Fruit fly (Drosophila melanogaster): ENCODE data around the gene jb.
A peak's percentile ranks its signal among the peaks of the same experiment; 100 is the strongest.

jb gene

dm6 chrX:20390706-20391105 is at the start of gene jb:
TSS of gene jb (minus strand) at chrX:20390806.
- no peak for TF ChIP-seq CG9705 (GFP tag; optimal IDR thresholded peaks at IDR 0.05)
- no peak for TF ChIP-seq lola (GFP tag; optimal IDR thresholded peaks at IDR 0.05)
- no peak for TF ChIP-seq dmrt93B (GFP tag; optimal IDR thresholded peaks at IDR 0.05)
- TF ChIP-seq usp (GFP tag; optimal IDR thresholded peaks at IDR 0.05): no peak
- TF ChIP-seq Rel (GFP tag; optimal IDR thresholded peaks at IDR 0.05): no peak
- TF ChIP-seq Rel (tag; optimal IDR thresholded peaks at IDR 0.05): no peak
- no peak for TF ChIP-seq Myc (optimal IDR thresholded peaks at IDR 0.05)
- TF ChIP-seq GATAd (GFP tag; optimal IDR thresholded peaks at IDR 0.05): no peak
- no peak for TF ChIP-seq woc (GFP tag; optimal IDR thresholded peaks at IDR 0.05)
- no peak for TF ChIP-seq Mio (GFP tag; optimal IDR thresholded peaks at IDR 0.05)
- TF ChIP-seq tai (GFP tag; optimal IDR thresholded peaks at IDR 0.05): no peak
- TF ChIP-seq Hr78 (GFP tag; optimal IDR thresholded peaks at IDR 0.05): no peak
- TF ChIP-seq psq (GFP tag; optimal IDR thresholded peaks at IDR 0.05): no peak
- TF ChIP-seq Vsx2 (GFP tag; optimal IDR thresholded peaks at IDR 0.05; ENCODE audit: partially characterized antibody): no peak
- no peak for TF ChIP-seq Hnf4 (GFP tag; optimal IDR thresholded peaks at IDR 0.05)
- no peak for TF ChIP-seq brk (GFP tag; optimal IDR thresholded peaks at IDR 0.05)
- no peak for TF ChIP-seq Dif (GFP tag; optimal IDR thresholded peaks at IDR 0.05; ENCODE audit: partially characterized antibody)
- TF ChIP-seq pan (optimal IDR thresholded peaks at IDR 0.05): no peak

dm6 chrX:20436866-20437265 is 46.3 kb upstream of the jb start:
- TF ChIP-seq sage (GFP tag; optimal IDR thresholded peaks at IDR 0.05) (no peak), CG9705 (GFP tag; optimal IDR thresholded peaks at IDR 0.05) (no peak), rgr (GFP tag; optimal IDR thresholded peaks at IDR 0.05) (no peak), ey (GFP tag; optimal IDR thresholded peaks at IDR 0.05) (no peak), tai (GFP tag; optimal IDR thresholded peaks at IDR 0.05) (no peak), Dfd (GFP tag; optimal IDR thresholded peaks at IDR 0.05) (no peak), dmrt93B (GFP tag; optimal IDR thresholded peaks at IDR 0.05) (no peak), N (GFP tag; optimal IDR thresholded peaks at IDR 0.05) (no peak), sv (GFP tag; optimal IDR thresholded peaks at IDR 0.05) (no peak), dl (GFP tag; optimal IDR thresholded peaks at IDR 0.05; ENCODE audit: insufficient read depth in 1 of 2, partially characterized antibody in 2 of 2) (no peak), CG32264 (GFP tag; optimal IDR thresholded peaks at IDR 0.05) (no peak), Myc (optimal IDR thresholded peaks at IDR 0.05) (no peak), Vsx2 (GFP tag; optimal IDR thresholded peaks at IDR 0.05; ENCODE audit: partially characterized antibody) (no peak)

dm6 chrX:20434534-20434933 is 43.9 kb upstream of the jb start:
- no peak for TF ChIP-seq Vsx2 (GFP tag; optimal IDR thresholded peaks at IDR 0.05; ENCODE audit: partially characterized antibody)
- no peak for TF ChIP-seq Hnf4 (GFP tag; optimal IDR thresholded peaks at IDR 0.05)
- TF ChIP-seq dmrt93B (GFP tag; optimal IDR thresholded peaks at IDR 0.05): no peak
- no peak for TF ChIP-seq lola (GFP tag; optimal IDR thresholded peaks at IDR 0.05)

dm6 chrX:20433345-20434332 is 43.0 kb upstream of the jb start, which contains the start of gene CG1695:
TSS of gene CG1695 (plus strand) at chrX:20433950.
- TF ChIP-seq dsf (GFP tag; optimal IDR thresholded peaks at IDR 0.05; ENCODE audit: borderline replicate concordance) (no peak), woc (GFP tag; optimal IDR thresholded peaks at IDR 0.05) (peak; percentile 10), br (GFP tag; optimal IDR thresholded peaks at IDR 0.05) (no peak), OdsH (GFP tag; optimal IDR thresholded peaks at IDR 0.05) (no peak), N (GFP tag; optimal IDR thresholded peaks at IDR 0.05) (peak; percentile 26), HLH106 (tag; optimal IDR thresholded peaks at IDR 0.05) (peak; percentile 35)

dm6 chrX:20429482-20430204 is 39.0 kb upstream of the jb start, which contains the start of the genes CG11710 and mal:
TSS of gene CG11710 (minus strand) at chrX:20429673.
TSS of gene mal (plus strand) at chrX:20429675.
- peak; percentile 80 for TF ChIP-seq Sp1 (GFP tag; optimal IDR thresholded peaks at IDR 0.05)
- TF ChIP-seq psq (GFP tag; optimal IDR thresholded peaks at IDR 0.05): peak; percentile 65
- TF ChIP-seq OdsH (GFP tag; optimal IDR thresholded peaks at IDR 0.05): peak; percentile 70
- peak; percentile 29 to 86 for TF ChIP-seq foxo (GFP tag; optimal IDR thresholded peaks at IDR 0.05)
- no peak for TF ChIP-seq GATAd (GFP tag; optimal IDR thresholded peaks at IDR 0.05)
- peak; percentile 91 for TF ChIP-seq HLH106 (tag; optimal IDR thresholded peaks at IDR 0.05)
- no peak for TF ChIP-seq Hr83 (GFP tag; optimal IDR thresholded peaks at IDR 0.05; ENCODE audit: poor library complexity, severe bottlenecking)
- TF ChIP-seq Dfd (GFP tag; optimal IDR thresholded peaks at IDR 0.05): no peak
- TF ChIP-seq h (GFP tag; optimal IDR thresholded peaks at IDR 0.05): peak; percentile 91
- peak; percentile 76 for TF ChIP-seq CG32264 (GFP tag; optimal IDR thresholded peaks at IDR 0.05)
- TF ChIP-seq Myc (optimal IDR thresholded peaks at IDR 0.05): no peak
- no peak for TF ChIP-seq Dif (GFP tag; optimal IDR thresholded peaks at IDR 0.05; ENCODE audit: partially characterized antibody)
- TF ChIP-seq usp (GFP tag; optimal IDR thresholded peaks at IDR 0.05): no peak
- TF ChIP-seq ey (GFP tag; optimal IDR thresholded peaks at IDR 0.05): peak; percentile 82
- TF ChIP-seq woc (GFP tag; optimal IDR thresholded peaks at IDR 0.05): peak; percentile 97
- peak; percentile 87 for TF ChIP-seq fru (GFP tag; optimal IDR thresholded peaks at IDR 0.05)
- no peak for TF ChIP-seq tai (GFP tag; optimal IDR thresholded peaks at IDR 0.05)
- TF ChIP-seq rgr (GFP tag; optimal IDR thresholded peaks at IDR 0.05): peak; percentile 83
- no peak for TF ChIP-seq pan (optimal IDR thresholded peaks at IDR 0.05)
- peak; percentile 44 for TF ChIP-seq Jra (GFP tag; optimal IDR thresholded peaks at IDR 0.05)
- peak; percentile 84 for TF ChIP-seq dmrt93B (GFP tag; optimal IDR thresholded peaks at IDR 0.05)
- TF ChIP-seq sv (GFP tag; optimal IDR thresholded peaks at IDR 0.05): peak; percentile 20
- peak; percentile 89 for TF ChIP-seq CG9705 (GFP tag; optimal IDR thresholded peaks at IDR 0.05)

Data from whole organism, wandering third instar larva.